Fruit fly (Drosophila melanogaster) whole organism, pupa: ENCODE data around the gene svp.

Source experiments
- CG13204 ChIP-seq: fragments of 200-800 bp; sonication (Bioruptor generic); optimal IDR thresholded peaks from 2 replicates; lab custom pipeline; 2018; ENCODE audit warnings: missing biosample characterization, mild to moderate bottlenecking, missing genetic modification characterization, moderate library complexity
- CG32121 ChIP-seq: fragments of 200-800 bp; sonication (Bioruptor generic); IDR thresholded peaks from 2 replicates; pipeline ENCODE4 v1.3.6; 2022; ENCODE audit warnings: missing biosample characterization, missing genetic modification characterization
- Pif1B ChIP-seq: fragments of 200-800 bp; sonication (Bioruptor generic); optimal IDR thresholded peaks from 3 replicates; lab custom pipeline; 2016; ENCODE audit warnings: missing biosample characterization, missing genetic modification characterization
- fd96Ca ChIP-seq: fragments of 200-800 bp; sonication (Bioruptor generic); IDR thresholded peaks from 3 replicates; pipeline ENCODE4 v1.3.6; 2022; ENCODE audit warnings: missing biosample characterization, missing genetic modification characterization

svp gene

dm6 chr3R:12352003-12352402 is 93.5 kb downstream of the svp start, which contains the start of gene CG10041:
Gene CG10041 (minus strand): TSS chr3R:12352103.
- TF ChIP-seq Pif1B (no peak), fd96Ca (GFP tag; lab: Robert Waterston, UW) (no peak), CG32121 (GFP tag; lab: Robert Waterston, UW) (no peak), CG13204 (no peak)
